Worm (Caenorhabditis elegans) whole organism, late embryonic: Measurements from ENCODE around the gene clec-38.

Experiments
- dmd-4 ChIP-seq: sonication (generic microtip); optimal IDR thresholded peaks from 2 replicates; lab custom pipeline; 2016; ENCODE audit warnings: borderline replicate concordance, missing genetic modification characterization, missing compliant biosample characterization
- sox-4 ChIP-seq: sonication (generic microtip); optimal IDR thresholded peaks from 2 replicates; lab custom pipeline; 2017; ENCODE audit warnings: mild to moderate bottlenecking, missing genetic modification characterization, inconsistent platforms, missing compliant biosample characterization

DNA sequence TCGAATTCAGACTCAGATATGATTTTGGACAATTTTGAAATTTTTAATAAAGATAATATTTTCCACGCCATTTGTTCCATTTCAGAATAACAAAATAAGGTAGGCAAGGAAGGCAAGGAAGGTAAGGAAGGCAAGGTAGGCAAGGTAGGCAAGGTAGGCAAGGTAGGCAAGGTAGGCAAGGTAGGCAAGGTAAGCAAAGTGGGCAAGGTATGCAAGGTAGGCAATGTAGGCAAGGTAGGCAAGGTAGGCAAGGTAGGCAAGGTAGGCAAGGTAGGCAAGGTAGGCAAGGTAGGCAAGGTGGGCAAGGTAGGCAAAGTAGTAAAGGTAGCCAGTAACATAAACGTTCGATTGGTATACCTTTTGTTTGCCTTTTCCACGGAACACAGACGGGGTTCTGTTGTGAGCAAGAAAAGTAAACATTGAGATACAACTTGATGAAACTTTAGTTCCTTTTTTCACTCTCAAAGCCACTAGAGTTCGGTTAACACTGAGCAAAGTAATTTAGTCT is 35.6 kb downstream of the clec-38 start, which contains the start of gene Y70C5C.1:
- TF ChIP-seq dmd-4 (no peak), sox-4 (no peak)
